Fruit fly (Drosophila melanogaster) whole organism, embryonic: ENCODE results near the gene Hexim.

Experiments used
- Antp ChIP-seq: fragments of 200-800 bp; sonication (Bioruptor generic); optimal IDR thresholded peaks from 3 replicates; lab custom pipeline; 2016; ENCODE audit warnings: missing biosample characterization, missing genetic modification characterization
- B-H2 ChIP-seq: fragments of 200-800 bp; sonication (Bioruptor generic); optimal IDR thresholded peaks from 2 replicates; lab custom pipeline; 2018; ENCODE audit warnings: missing biosample characterization, mild to moderate bottlenecking, missing genetic modification characterization
- C15 ChIP-seq: fragments of 200-800 bp; sonication (Bioruptor generic); IDR thresholded peaks from 3 replicates; pipeline ENCODE4 v1.3.6; 2022; ENCODE audit warnings: missing biosample characterization, missing genetic modification characterization
- CG10959 ChIP-seq: fragments of 200-800 bp; sonication (Bioruptor generic); IDR thresholded peaks from 2 replicates; pipeline ENCODE4 v1.3.6; 2022; ENCODE audit warnings: missing biosample characterization, missing genetic modification characterization
- CG12942 ChIP-seq: fragments of 200-800 bp; sonication (Bioruptor generic); optimal IDR thresholded peaks from 3 replicates; lab custom pipeline; 2016; ENCODE audit warnings: missing biosample characterization, missing genetic modification characterization
- CG13624 ChIP-seq: fragments of 200-800 bp; sonication (Bioruptor generic); optimal IDR thresholded peaks from 2 replicates; lab custom pipeline; 2016; ENCODE audit warnings: missing biosample characterization, missing genetic modification characterization
- CG13894 ChIP-seq: fragments of 200-800 bp; sonication (Bioruptor generic); optimal IDR thresholded peaks from 3 replicates; lab custom pipeline; 2018; ENCODE audit warnings: missing biosample characterization, mild to moderate bottlenecking, missing genetic modification characterization, moderate library complexity
- CG14441 ChIP-seq: fragments of 200-800 bp; sonication (Bioruptor generic); IDR thresholded peaks from 2 replicates; pipeline ENCODE4 v1.3.6; 2022; ENCODE audit warnings: missing biosample characterization, missing genetic modification characterization
- CG15269 ChIP-seq: fragments of 200-800 bp; sonication (Bioruptor generic); optimal IDR thresholded peaks from 2 replicates; lab custom pipeline; 2018; ENCODE audit warnings: missing biosample characterization, mild to moderate bottlenecking, missing genetic modification characterization, moderate library complexity
- CG16863 ChIP-seq: fragments of 200-800 bp; sonication (Bioruptor generic); optimal IDR thresholded peaks from 3 replicates; lab custom pipeline; 2016; ENCODE audit warnings: missing biosample characterization, missing genetic modification characterization
- CG17385 ChIP-seq: fragments of 200-800 bp; sonication (Bioruptor generic); optimal IDR thresholded peaks from 3 replicates; lab custom pipeline; 2018; ENCODE audit warnings: missing biosample characterization, mild to moderate bottlenecking, missing genetic modification characterization
- CG18262 ChIP-seq: fragments of 200-800 bp; optimal IDR thresholded peaks from 3 replicates; lab custom pipeline; 2019; ENCODE audit warnings: missing biosample characterization, mild to moderate bottlenecking, missing genetic modification characterization, moderate library complexity
- CG43689 ChIP-seq: fragments of 200-800 bp; sonication (Bioruptor generic); IDR thresholded peaks from 2 replicates; pipeline ENCODE4 v1.3.6; 2022; ENCODE audit warnings: missing biosample characterization, missing genetic modification characterization
- CG4707 ChIP-seq: fragments of 200-800 bp; sonication (Bioruptor generic); optimal IDR thresholded peaks from 2 replicates; lab custom pipeline; 2018; ENCODE audit warnings: missing biosample characterization, mild to moderate bottlenecking, missing genetic modification characterization, moderate library complexity
- CG4854 ChIP-seq: fragments of 200-800 bp; sonication (Bioruptor generic); optimal IDR thresholded peaks from 2 replicates; lab custom pipeline; 2016; ENCODE audit warnings: missing biosample characterization, missing genetic modification characterization, inconsistent platforms
- CG5180 ChIP-seq: fragments of 200-800 bp; sonication (Bioruptor generic); optimal IDR thresholded peaks from 3 replicates; lab custom pipeline; 2017; ENCODE audit warnings: missing biosample characterization, missing genetic modification characterization, mild to moderate bottlenecking, moderate library complexity, missing genetic modification reagents
- CG6683 ChIP-seq: fragments of 200-800 bp; sonication (Bioruptor generic); optimal IDR thresholded peaks from 2 replicates; lab custom pipeline; 2017; ENCODE audit warnings: missing biosample characterization, mild to moderate bottlenecking, missing genetic modification characterization, missing genetic modification reagents
- CG7556 ChIP-seq: fragments of 200-800 bp; sonication (Bioruptor generic); optimal IDR thresholded peaks from 2 replicates; lab custom pipeline; 2017; ENCODE audit warnings: missing biosample characterization, mild to moderate bottlenecking, missing genetic modification characterization
- CG9932 ChIP-seq: fragments of 200-800 bp; sonication (Bioruptor generic); IDR thresholded peaks from 2 replicates; pipeline ENCODE4 v1.3.6; 2022; ENCODE audit warnings: missing biosample characterization, missing genetic modification characterization
- D ChIP-seq, 2 experiments: fragments of 200-800 bp in 1 of 2; fragments of >200 bp in 1 of 2; sonication (Bioruptor generic) in 1 of 2; optimal IDR thresholded peaks; 2 replicates in 1 of 2; 3 replicates in 1 of 2; lab custom pipeline; 2017; ENCODE audit warnings: mild to moderate bottlenecking in 1 of 2, missing biosample characterization in 1 of 2, missing genetic modification characterization in 1 of 2, missing genetic modification reagents in 1 of 2
- Dad ChIP-seq: fragments of 200-800 bp; sonication (Bioruptor generic); optimal IDR thresholded peaks from 3 replicates; lab custom pipeline; 2016; ENCODE audit warnings: missing biosample characterization, missing genetic modification characterization
- E2f2 ChIP-seq: fragments of 200-800 bp; sonication (Bioruptor generic); IDR thresholded peaks from 2 replicates; pipeline ENCODE4 v1.3.6; 2022; ENCODE audit warnings: missing biosample characterization, missing genetic modification characterization
- Fer3 ChIP-seq: fragments of 200-800 bp; sonication (Bioruptor generic); optimal IDR thresholded peaks from 2 replicates; lab custom pipeline; 2018; ENCODE audit warnings: missing biosample characterization, mild to moderate bottlenecking, missing genetic modification characterization, moderate library complexity
- Gug ChIP-seq: fragments of 200-800 bp; sonication (Bioruptor generic); IDR thresholded peaks from 4 replicates; pipeline ENCODE4 v1.3.6; 2022; ENCODE audit warnings: missing biosample characterization, missing genetic modification characterization
- H15 ChIP-seq: fragments of 200-800 bp; sonication (Bioruptor generic); IDR thresholded peaks from 3 replicates; pipeline ENCODE4 v1.3.6; 2022; ENCODE audit warnings: missing biosample characterization, missing genetic modification characterization
- Lhr ChIP-seq: fragments of 200-800 bp; sonication (Bioruptor generic); optimal IDR thresholded peaks from 3 replicates; lab custom pipeline; 2017; ENCODE audit warnings: mild to moderate bottlenecking, missing biosample characterization, missing genetic modification reagents, missing genetic modification characterization
- NfI ChIP-seq: fragments of 200-800 bp; sonication (Bioruptor generic); optimal IDR thresholded peaks from 3 replicates; lab custom pipeline; 2018; ENCODE audit warnings: missing biosample characterization, mild to moderate bottlenecking, missing genetic modification characterization, moderate library complexity
- Six4 ChIP-seq: fragments of 200-800 bp; sonication (Bioruptor generic); optimal IDR thresholded peaks from 2 replicates; lab custom pipeline; 2016; ENCODE audit warnings: missing biosample characterization, missing genetic modification characterization
- Sox100B ChIP-seq: fragments of 200-800 bp; sonication (Bioruptor generic); optimal IDR thresholded peaks from 3 replicates; lab custom pipeline; 2018; ENCODE audit warnings: missing biosample characterization, mild to moderate bottlenecking, missing genetic modification characterization
- ato ChIP-seq: fragments of 200-800 bp; sonication (Bioruptor generic); IDR thresholded peaks from 2 replicates; pipeline ENCODE4 v1.3.6; 2022; ENCODE audit warnings: missing biosample characterization, missing genetic modification characterization; ENCODE audit not compliant: partially characterized antibody
- br ChIP-seq: fragments of >200 bp; optimal IDR thresholded peaks from 2 replicates; lab custom pipeline; 2017
- croc ChIP-seq: fragments of 200-800 bp; sonication (Bioruptor generic); conservative IDR thresholded peaks from 3 replicates; pipeline ENCODE4 v1.3.6; 2022; ENCODE audit warnings: missing biosample characterization, missing genetic modification characterization
- dmrt99B ChIP-seq: fragments of 200-800 bp; sonication (Bioruptor generic); optimal IDR thresholded peaks from 2 replicates; lab custom pipeline; 2018; ENCODE audit warnings: missing biosample characterization, mild to moderate bottlenecking, missing genetic modification characterization, moderate library complexity
- dysf ChIP-seq: fragments of 200-800 bp; sonication (Bioruptor generic); IDR thresholded peaks from 3 replicates; pipeline ENCODE4 v1.3.6; 2022; ENCODE audit warnings: missing biosample characterization, missing genetic modification characterization
- fru ChIP-seq: fragments of >200 bp; optimal IDR thresholded peaks from 2 replicates; lab custom pipeline; 2017
- ind ChIP-seq: fragments of 200-800 bp; sonication (Bioruptor generic); optimal IDR thresholded peaks from 3 replicates; lab custom pipeline; 2016; ENCODE audit warnings: missing biosample characterization, missing genetic modification characterization
- inv ChIP-seq: fragments of 200-800 bp; sonication (Bioruptor generic); IDR thresholded peaks from 2 replicates; pipeline ENCODE4 v1.3.6; 2022; ENCODE audit warnings: missing biosample characterization, missing genetic modification characterization; ENCODE audit not compliant: partially characterized antibody
- knrl ChIP-seq: fragments of 200-800 bp; sonication (Bioruptor generic); IDR thresholded peaks from 3 replicates; pipeline ENCODE4 v1.3.6; 2022; ENCODE audit warnings: missing biosample characterization, missing genetic modification characterization; ENCODE audit not compliant: partially characterized antibody
- pan ChIP-seq, 4 experiments: fragments of >200 bp in 3 of 4; fragments of 200-800 bp in 1 of 4; sonication (Bioruptor generic) in 1 of 4; optimal IDR thresholded peaks in 3 of 4; IDR thresholded peaks in 1 of 4; 2 replicates each; pipeline versions ENCODE4 v1.3.6 to Lab custom; 2017 to 2022; ENCODE audit warnings: missing biosample characterization in 2 of 4, missing genetic modification characterization in 2 of 4, mixed read lengths in 1 of 4
- pb ChIP-seq: fragments of 200-800 bp; sonication (Bioruptor generic); optimal IDR thresholded peaks from 3 replicates; lab custom pipeline; 2016; ENCODE audit warnings: missing biosample characterization, missing genetic modification characterization
- prd ChIP-seq, 3 experiments: fragments of >200 bp in 2 of 3; fragments of 200-800 bp in 1 of 3; sonication (Bioruptor generic) in 1 of 3; optimal IDR thresholded peaks in 2 of 3; IDR thresholded peaks in 1 of 3; 2 replicates in 2 of 3; 3 replicates in 1 of 3; pipeline versions ENCODE4 v1.3.6 to Lab custom; 2017 to 2022; ENCODE audit warnings: missing biosample characterization in 1 of 3, missing genetic modification characterization in 1 of 3
- psq ChIP-seq: fragments of 200-800 bp; sonication (Bioruptor generic); optimal IDR thresholded peaks from 2 replicates; lab custom pipeline; 2017; ENCODE audit warnings: missing biosample characterization, missing genetic modification characterization
- salm ChIP-seq: fragments of 200-800 bp; sonication (Bioruptor generic); optimal IDR thresholded peaks from 2 replicates; lab custom pipeline; 2018; ENCODE audit warnings: missing biosample characterization, mild to moderate bottlenecking, missing genetic modification characterization
- scrt ChIP-seq: fragments of 200-800 bp; sonication (Bioruptor generic); optimal IDR thresholded peaks from 2 replicates; lab custom pipeline; 2018; ENCODE audit warnings: missing biosample characterization, mild to moderate bottlenecking, missing genetic modification characterization, moderate library complexity
- slp2 ChIP-seq: fragments of 200-800 bp; sonication (Bioruptor generic); optimal IDR thresholded peaks from 2 replicates; lab custom pipeline; 2016; ENCODE audit warnings: missing biosample characterization, missing genetic modification characterization
- tap ChIP-seq: fragments of 200-800 bp; optimal IDR thresholded peaks from 3 replicates; lab custom pipeline; 2019; ENCODE audit warnings: missing biosample characterization, mild to moderate bottlenecking, missing genetic modification characterization, moderate library complexity
- trem ChIP-seq: fragments of 200-800 bp; optimal IDR thresholded peaks from 3 replicates; lab custom pipeline; 2019; ENCODE audit warnings: missing biosample characterization, mild to moderate bottlenecking, missing genetic modification characterization, moderate library complexity
- vfl ChIP-seq: fragments of 200-800 bp; sonication (Bioruptor generic); optimal IDR thresholded peaks from 2 replicates; lab custom pipeline; 2016; ENCODE audit warnings: missing biosample characterization, missing genetic modification characterization
- wor ChIP-seq: fragments of 200-800 bp; sonication (Bioruptor generic); IDR thresholded peaks from 2 replicates; pipeline ENCODE4 v1.3.6; 2022; ENCODE audit warnings: missing biosample characterization, missing genetic modification characterization
- zfh1 ChIP-seq: fragments of 200-800 bp; sonication (Bioruptor generic); IDR thresholded peaks from 3 replicates; pipeline ENCODE4 v1.3.6; 2022; ENCODE audit warnings: missing biosample characterization, missing genetic modification characterization

Gene Hexim

DNA sequence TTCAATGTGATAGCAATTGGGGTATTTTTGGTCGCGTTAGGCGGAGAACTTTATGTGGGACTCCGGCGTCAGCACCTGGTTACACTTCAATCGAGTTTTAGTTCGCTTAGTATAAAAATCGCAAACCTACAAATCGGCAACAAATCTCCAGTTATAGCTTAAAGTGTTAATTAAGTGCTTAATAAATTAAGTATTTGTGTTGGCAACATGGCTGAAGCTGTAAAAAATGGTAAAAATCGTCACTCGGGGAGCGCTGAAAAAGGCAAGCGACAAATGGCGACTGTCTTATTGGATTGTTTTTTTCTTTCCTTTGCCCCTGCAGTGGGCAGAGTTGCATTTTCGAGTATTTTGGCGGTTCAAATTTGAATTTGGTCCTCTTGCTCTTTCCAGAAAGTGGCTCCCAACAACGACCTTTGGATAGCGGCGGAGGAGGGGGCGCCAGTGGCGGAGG, at the start of gene Hexim (continued):
- no peak for TF ChIP-seq Fer3 (tag; lab: Kevin White, UChicago)
- peak; percentile 35 for TF ChIP-seq trem (tag; lab: Kevin White, UChicago)
- TF ChIP-seq fru, result no peak
- no peak for TF ChIP-seq CG43689 (GFP tag; lab: Robert Waterston, UW)
- no peak for TF ChIP-seq CG15269
- TF ChIP-seq CG18262 (tag; lab: Kevin White, UChicago), result peak; percentile 17
- TF ChIP-seq tap (tag; lab: Kevin White, UChicago), result no peak
- no peak for TF ChIP-seq Antp (GFP tag; lab: Kevin White, UChicago)
- TF ChIP-seq vfl (GFP tag; lab: Kevin White, UChicago), result no peak
- TF ChIP-seq C15, result no peak
- TF ChIP-seq pan (optimal IDR thresholded peaks at IDR 0.05; lab: Kevin White, UChicago), result no peak
- no peak for TF ChIP-seq pan (GFP tag; optimal IDR thresholded peaks at IDR 0.05 in 1 of 2, IDR thresholded peaks at IDR 0.05 in 1 of 2)
- peak; percentile 56 for TF ChIP-seq CG17385
- no peak for TF ChIP-seq CG16863
- TF ChIP-seq Gug (GFP tag; lab: Robert Waterston, UW), result no peak
- no peak for TF ChIP-seq inv (GFP tag; lab: Robert Waterston, UW)
- TF ChIP-seq Lhr (GFP tag; lab: Kevin White, UChicago), result peak; percentile 16
- peak; percentile 9 for TF ChIP-seq CG13624
- no peak for TF ChIP-seq knrl
- TF ChIP-seq CG10959 (GFP tag; lab: Robert Waterston, UW), result no peak
- no peak for TF ChIP-seq dmrt99B (tag; lab: Kevin White, UChicago)
- TF ChIP-seq croc, result no peak
- no peak for TF ChIP-seq Dad (GFP tag; lab: Kevin White, UChicago)
- TF ChIP-seq CG5180 (GFP tag; lab: Kevin White, UChicago), result no peak
- no peak for TF ChIP-seq B-H2 (GFP tag; lab: Kevin White, UChicago)
- no peak for TF ChIP-seq CG4854 (GFP tag; lab: Kevin White, UChicago)
- TF ChIP-seq scrt, result no peak
- TF ChIP-seq ato, result peak; percentile 36; the same call in 1 of the 2 replicates
- no peak for TF ChIP-seq Six4 (GFP tag; lab: Kevin White, UChicago)
- TF ChIP-seq br (lab: Kevin White, UChicago), result no peak
- TF ChIP-seq psq (GFP tag; lab: Kevin White, UChicago), result no peak
- no peak for TF ChIP-seq ind (GFP tag; lab: Kevin White, UChicago)
- TF ChIP-seq CG9932 (GFP tag; lab: Robert Waterston, UW), result no peak
- TF ChIP-seq dysf (GFP tag; lab: Robert Waterston, UW), result no peak
- no peak for TF ChIP-seq zfh1
- TF ChIP-seq prd (optimal IDR thresholded peaks at IDR 0.05; lab: Kevin White, UChicago), result no peak
- TF ChIP-seq prd (GFP tag; IDR thresholded peaks at IDR 0.05; lab: Robert Waterston, UW), result no peak
- TF ChIP-seq CG13894 (tag; lab: Kevin White, UChicago), result no peak
- TF ChIP-seq E2f2 (GFP tag; lab: Robert Waterston, UW), result peak; percentile 98
- TF ChIP-seq NfI (GFP tag; lab: Kevin White, UChicago), result no peak
- TF ChIP-seq slp2, result no peak
- TF ChIP-seq CG12942 (GFP tag; lab: Kevin White, UChicago), result no peak
- no peak for TF ChIP-seq Sox100B (GFP tag; lab: Kevin White, UChicago)
- no peak for TF ChIP-seq pb (GFP tag; lab: Kevin White, UChicago)
- TF ChIP-seq CG4707 (GFP tag; lab: Kevin White, UChicago), result no peak
- TF ChIP-seq CG6683 (GFP tag; lab: Kevin White, UChicago), result no peak
- no peak for TF ChIP-seq CG7556 (GFP tag; lab: Kevin White, UChicago)
- no peak for TF ChIP-seq wor
- TF ChIP-seq salm (tag; lab: Kevin White, UChicago), result no peak
- no peak for TF ChIP-seq D (optimal IDR thresholded peaks at IDR 0.05; lab: Kevin White, UChicago)
- TF ChIP-seq D (GFP tag; optimal IDR thresholded peaks at IDR 0.05; lab: Kevin White, UChicago), result no peak
- TF ChIP-seq H15 (GFP tag; lab: Robert Waterston, UW), result no peak
- TF ChIP-seq CG14441, result no peak
